Worm (Caenorhabditis elegans) whole organism, L1 larva: Measurements from ENCODE around the gene trp-1.
A peak's percentile ranks its signal among the peaks of the same experiment; 100 is the strongest.

Experiments
- C16A3.4 ChIP-seq: fragments of 150-350 bp; optimal IDR thresholded peaks from 2 replicates; lab custom pipeline; 2014; ENCODE audit warnings: missing biosample characterization, missing genetic modification characterization
- C34B4.2 ChIP-seq: sonication (generic microtip); optimal IDR thresholded peaks from 2 replicates; lab custom pipeline; 2017; ENCODE audit warnings: mild to moderate bottlenecking, missing genetic modification characterization, missing compliant biosample characterization
- F16B12.6 ChIP-seq: fragments of 150-350 bp; optimal IDR thresholded peaks from 2 replicates; lab custom pipeline; 2014; ENCODE audit warnings: missing biosample characterization, missing genetic modification characterization
- Y116A8C.19 ChIP-seq: sonication (generic microtip); optimal IDR thresholded peaks from 2 replicates; lab custom pipeline; 2016; ENCODE audit warnings: missing compliant biosample characterization, missing genetic modification characterization, borderline replicate concordance
- ama-1 ChIP-seq: fragments of 150-350 bp; optimal IDR thresholded peaks from 2 replicates; lab custom pipeline; 2014
- blmp-1 ChIP-seq: fragments of 150-350 bp; optimal IDR thresholded peaks from 2 replicates; lab custom pipeline; 2014; ENCODE audit warnings: missing biosample characterization, missing genetic modification characterization
- ceh-8 ChIP-seq: fragments of 200-800 bp; sonication (Bioruptor generic); optimal IDR thresholded peaks from 2 replicates; lab custom pipeline; 2018; ENCODE audit warnings: mild to moderate bottlenecking, missing genetic modification characterization, moderate library complexity, missing compliant biosample characterization
- ceh-90 ChIP-seq: sonication (generic microtip); optimal IDR thresholded peaks from 2 replicates; lab custom pipeline; 2016; ENCODE audit warnings: missing genetic modification characterization, missing compliant biosample characterization
- ces-1 ChIP-seq: fragments of 150-350 bp; optimal IDR thresholded peaks from 2 replicates; lab custom pipeline; 2014; ENCODE audit warnings: missing biosample characterization, missing genetic modification reagents, missing genetic modification characterization
- dpl-1 ChIP-seq, 3 experiments: fragments of 150-350 bp in 2 of 3; sonication (generic microtip) in 1 of 3; optimal IDR thresholded peaks; 2 replicates each; lab custom pipeline; 2014 to 2017; ENCODE audit warnings: missing biosample characterization in 3 of 3, missing genetic modification characterization in 3 of 3, missing genetic modification reagents in 3 of 3
- dsc-1 ChIP-seq: sonication (generic microtip); optimal IDR thresholded peaks from 2 replicates; lab custom pipeline; 2016; ENCODE audit warnings: mild to moderate bottlenecking, missing genetic modification characterization, missing compliant biosample characterization
- efl-1 ChIP-seq, 4 experiments: fragments of 150-350 bp; optimal IDR thresholded peaks in 3 of 4; peaks in 1 of 4; 1 replicate in 1 of 4; 2 replicates in 3 of 4; lab custom pipeline; 2014; ENCODE audit warnings: missing biosample characterization in 2 of 4, missing genetic modification characterization in 2 of 4, missing genetic modification reagents in 2 of 4
- egl-27 ChIP-seq, 2 experiments: fragments of 150-350 bp in 1 of 2; sonication (generic microtip); optimal IDR thresholded peaks; 3 replicates each; lab custom pipeline; 2017 to 2018; ENCODE audit warnings: missing biosample characterization in 2 of 2, missing genetic modification characterization in 2 of 2, missing genetic modification reagents in 2 of 2
- elt-2 ChIP-seq: sonication (generic microtip); optimal IDR thresholded peaks from 2 replicates; lab custom pipeline; 2016; ENCODE audit warnings: missing genetic modification characterization, mild to moderate bottlenecking, inconsistent platforms, missing compliant biosample characterization, missing genetic modification reagents
- elt-3 ChIP-seq, 6 experiments: fragments of 150-350 bp in 1 of 6; sonication (generic microtip); optimal IDR thresholded peaks; 2 replicates each; lab custom pipeline; 2017 to 2018; ENCODE audit warnings: missing biosample characterization in 6 of 6, missing genetic modification characterization in 6 of 6, inconsistent platforms in 1 of 6
- ets-5 ChIP-seq: fragments of 200-800 bp; sonication (Bioruptor generic); IDR thresholded peaks from 2 replicates; pipeline ENCODE4 v1.3.6; 2022; ENCODE audit warnings: missing genetic modification characterization, missing compliant biosample characterization
- fkh-4 ChIP-seq: sonication (generic microtip); optimal IDR thresholded peaks from 2 replicates; lab custom pipeline; 2016; ENCODE audit warnings: missing compliant biosample characterization, missing genetic modification characterization, borderline replicate concordance
- fos-1 ChIP-seq: fragments of 150-350 bp; optimal IDR thresholded peaks from 2 replicates; lab custom pipeline; 2014; ENCODE audit warnings: missing biosample characterization, missing genetic modification characterization
- hlh-17 ChIP-seq: fragments of 200-800 bp; sonication (Bioruptor generic); optimal IDR thresholded peaks from 2 replicates; lab custom pipeline; 2018; ENCODE audit warnings: missing genetic modification characterization, mild to moderate bottlenecking, missing compliant biosample characterization, moderate library complexity, borderline replicate concordance
- hlh-4 ChIP-seq: sonication (generic microtip); optimal IDR thresholded peaks from 2 replicates; lab custom pipeline; 2016; ENCODE audit warnings: mild to moderate bottlenecking, missing genetic modification characterization, missing compliant biosample characterization
- lin-13 ChIP-seq: fragments of 150-350 bp; optimal IDR thresholded peaks from 2 replicates; lab custom pipeline; 2014; ENCODE audit warnings: missing biosample characterization, missing genetic modification reagents, missing genetic modification characterization
- lin-14 ChIP-seq: fragments of 200-800 bp; sonication (Bioruptor generic); optimal IDR thresholded peaks from 2 replicates; lab custom pipeline; 2018; ENCODE audit warnings: mild to moderate bottlenecking, missing genetic modification characterization, moderate library complexity, missing compliant biosample characterization
- lin-35 ChIP-seq, 2 experiments: fragments of 150-350 bp; optimal IDR thresholded peaks; 2 replicates each; lab custom pipeline; 2014; ENCODE audit warnings: missing biosample characterization in 2 of 2, missing genetic modification characterization in 2 of 2, missing genetic modification reagents in 2 of 2
- mab-9 ChIP-seq: fragments of 200-800 bp; sonication (Bioruptor generic); IDR thresholded peaks from 2 replicates; pipeline ENCODE4 v1.3.6; 2022; ENCODE audit warnings: missing genetic modification reagents, missing genetic modification characterization, missing compliant biosample characterization
- mdl-1 ChIP-seq, 2 experiments: fragments of 150-350 bp; optimal IDR thresholded peaks; 2 replicates each; lab custom pipeline; 2014 to 2017; ENCODE audit warnings: missing biosample characterization in 2 of 2, missing genetic modification characterization in 2 of 2, inconsistent platforms in 1 of 2
- mef-2 ChIP-seq: fragments of 150-350 bp; optimal IDR thresholded peaks from 2 replicates; lab custom pipeline; 2014; ENCODE audit warnings: missing biosample characterization, missing genetic modification characterization
- mep-1 ChIP-seq: fragments of 150-350 bp; optimal IDR thresholded peaks from 2 replicates; lab custom pipeline; 2014; ENCODE audit warnings: missing biosample characterization, missing genetic modification characterization
- nhr-47 ChIP-seq: sonication (generic microtip); optimal IDR thresholded peaks from 2 replicates; lab custom pipeline; 2016; ENCODE audit warnings: mild to moderate bottlenecking, missing genetic modification characterization, moderate library complexity, missing compliant biosample characterization
- nhr-71 ChIP-seq: sonication (generic microtip); optimal IDR thresholded peaks from 2 replicates; lab custom pipeline; 2016; ENCODE audit warnings: mild to moderate bottlenecking, missing genetic modification characterization, moderate library complexity, missing compliant biosample characterization
- nhr-90 ChIP-seq: sonication (generic microtip); optimal IDR thresholded peaks from 2 replicates; lab custom pipeline; 2016; ENCODE audit warnings: mild to moderate bottlenecking, missing genetic modification characterization, missing compliant biosample characterization; ENCODE audit not compliant: poor library complexity
- rnt-1 ChIP-seq: sonication (generic microtip); optimal IDR thresholded peaks from 2 replicates; lab custom pipeline; 2016; ENCODE audit warnings: mild to moderate bottlenecking, missing genetic modification characterization, moderate library complexity, missing compliant biosample characterization
- skn-1 ChIP-seq: fragments of 150-350 bp; optimal IDR thresholded peaks from 2 replicates; lab custom pipeline; 2014; ENCODE audit warnings: missing biosample characterization, missing genetic modification characterization
- snpc-4 ChIP-seq: fragments of 150-350 bp; optimal IDR thresholded peaks from 2 replicates; lab custom pipeline; 2014; ENCODE audit warnings: missing biosample characterization, missing genetic modification characterization
- snu-23 ChIP-seq: sonication (generic microtip); optimal IDR thresholded peaks from 2 replicates; lab custom pipeline; 2016; ENCODE audit warnings: missing genetic modification characterization, missing compliant biosample characterization
- sox-4 ChIP-seq: sonication (generic microtip); optimal IDR thresholded peaks from 2 replicates; lab custom pipeline; 2016; ENCODE audit warnings: missing genetic modification characterization, missing compliant biosample characterization
- sup-37 ChIP-seq: fragments of 200-800 bp; sonication (Bioruptor generic); optimal IDR thresholded peaks from 2 replicates; lab custom pipeline; 2018; ENCODE audit warnings: mild to moderate bottlenecking, missing genetic modification characterization, missing compliant biosample characterization
- swsn-7 ChIP-seq: sonication (generic microtip); optimal IDR thresholded peaks from 2 replicates; lab custom pipeline; 2016; ENCODE audit warnings: missing genetic modification characterization, missing compliant biosample characterization
- tbx-2 ChIP-seq: sonication (generic microtip); optimal IDR thresholded peaks from 2 replicates; lab custom pipeline; 2016; ENCODE audit warnings: missing genetic modification characterization, missing compliant biosample characterization
- unc-30 ChIP-seq: sonication (generic microtip); optimal IDR thresholded peaks from 2 replicates; lab custom pipeline; 2017; ENCODE audit warnings: missing biosample characterization, missing genetic modification characterization
- unc-86 ChIP-seq: sonication (generic microtip); optimal IDR thresholded peaks from 2 replicates; lab custom pipeline; 2016; ENCODE audit warnings: missing genetic modification characterization, missing compliant biosample characterization
- unc-98 ChIP-seq: fragments of 200-800 bp; sonication (Bioruptor generic); IDR thresholded peaks from 2 replicates; pipeline ENCODE4 v1.3.6; 2022; ENCODE audit warnings: missing genetic modification characterization, missing compliant biosample characterization

Gene trp-1

DNA sequence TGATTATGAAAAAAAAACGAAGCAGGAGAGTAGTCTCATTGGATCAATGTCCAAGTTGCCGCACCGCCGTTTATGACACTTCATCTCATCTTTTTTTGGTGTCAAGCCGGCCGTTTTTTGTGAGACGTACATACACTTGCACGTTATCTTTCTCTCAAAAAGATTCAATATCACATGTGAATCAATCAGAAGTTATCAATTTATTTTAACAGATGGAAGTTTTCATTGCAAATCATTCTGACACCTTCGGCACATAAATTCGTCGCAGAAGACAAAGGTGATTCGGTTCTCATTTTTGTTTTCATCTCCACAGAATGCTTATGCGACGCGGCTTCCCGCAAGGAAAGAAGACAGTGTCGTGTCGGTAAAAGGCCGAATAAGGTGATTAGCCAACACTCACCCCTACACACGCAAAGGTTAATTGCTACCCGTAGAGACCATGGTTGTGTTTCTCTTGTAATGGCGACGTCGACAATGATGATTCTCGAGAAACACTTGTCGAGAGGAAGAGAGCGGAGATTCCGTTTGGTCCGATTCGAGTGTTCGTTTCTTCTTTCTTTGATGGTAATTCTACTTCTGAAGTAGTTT lies 30.7 kb upstream of the trp-1 start (continued):
- TF ChIP-seq swsn-7 (tag; lab: Kevin White, UChicago) = no peak
- no peak for TF ChIP-seq rnt-1 (tag; lab: Kevin White, UChicago)
- no peak for TF ChIP-seq ama-1 (lab: Kevin White, UChicago)
- peak in 1 of 2 experiments; percentile 19 for TF ChIP-seq mdl-1 (tag; optimal IDR thresholded peaks at IDR 0.05; lab: Kevin White, UChicago)
- peak in 1 of 6 experiments; percentile 50 for TF ChIP-seq elt-3 (tag; optimal IDR thresholded peaks at IDR 0.05; lab: Kevin White, UChicago)
- no peak for TF ChIP-seq unc-30 (tag; lab: Kevin White, UChicago)
- TF ChIP-seq blmp-1 (tag; lab: Kevin White, UChicago) = peak; percentile 74
- TF ChIP-seq efl-1 (optimal IDR thresholded peaks at IDR 0.05; lab: Kevin White, UChicago) = no peak
- peak in 1 of 2 experiments; percentile 91 for TF ChIP-seq efl-1 (GFP tag; optimal IDR thresholded peaks at IDR 0.05 in 1 of 2; lab: Kevin White, UChicago)
- TF ChIP-seq lin-14 (GFP tag; lab: Kevin White, UChicago) = peak; percentile 36
- no peak for TF ChIP-seq tbx-2
- TF ChIP-seq mep-1 = no peak
- TF ChIP-seq mef-2 (tag; lab: Kevin White, UChicago) = no peak
- TF ChIP-seq lin-13 (GFP tag; lab: Kevin White, UChicago) = no peak
- TF ChIP-seq snpc-4 = no peak
- no peak for TF ChIP-seq hlh-17 (GFP tag; lab: Kevin White, UChicago)
- no peak for TF ChIP-seq dpl-1 (GFP tag; optimal IDR thresholded peaks at IDR 0.05; lab: Kevin White, UChicago)
- TF ChIP-seq mab-9 (GFP tag; lab: Robert Waterston, UW) = no peak
- TF ChIP-seq, all 84 proteins: peak for 5

- TF ChIP-seq C16A3.4 (tag; lab: Kevin White, UChicago) = no peak
- peak; percentile 0 for TF ChIP-seq lin-14 (GFP tag; lab: Kevin White, UChicago)
- no peak for TF ChIP-seq unc-98
- peak in 1 of 2 experiments; percentile 15 for TF ChIP-seq lin-35 (GFP tag; optimal IDR thresholded peaks at IDR 0.05; lab: Kevin White, UChicago)
- no peak for TF ChIP-seq mep-1
Measured at ce11 chrIII:8506348-8506747, 28.6 kb upstream of the trp-1 start.

DNA sequence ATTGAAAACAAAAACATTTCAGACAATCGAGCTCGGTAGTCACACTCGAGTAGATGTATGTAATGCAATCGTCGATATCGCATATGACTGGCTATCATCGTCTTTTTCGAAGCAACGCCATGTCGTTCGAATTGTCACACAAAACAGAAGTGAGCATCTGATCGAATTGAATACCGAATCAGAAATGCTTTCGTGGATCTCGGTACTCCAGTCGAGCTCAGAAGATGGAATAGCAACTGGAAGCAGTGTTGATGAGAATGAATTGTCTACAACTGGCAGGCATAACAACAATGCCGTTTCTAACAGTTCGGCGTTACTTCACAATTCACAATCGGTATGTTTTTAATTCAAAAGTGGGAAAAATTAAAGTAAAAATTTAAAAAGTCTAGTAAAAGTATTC lies 25.7 kb upstream of the trp-1 start:
- TF ChIP-seq egl-27 (tag; optimal IDR thresholded peaks at IDR 0.05; lab: Kevin White, UChicago) = no peak
- no peak for TF ChIP-seq efl-1 (optimal IDR thresholded peaks at IDR 0.05; lab: Kevin White, UChicago)
- TF ChIP-seq efl-1 (GFP tag; optimal IDR thresholded peaks at IDR 0.05 in 1 of 2; lab: Kevin White, UChicago) = peak in 1 of 2 experiments; percentile 76
- TF ChIP-seq, all 84 proteins: peak for 1

DNA sequence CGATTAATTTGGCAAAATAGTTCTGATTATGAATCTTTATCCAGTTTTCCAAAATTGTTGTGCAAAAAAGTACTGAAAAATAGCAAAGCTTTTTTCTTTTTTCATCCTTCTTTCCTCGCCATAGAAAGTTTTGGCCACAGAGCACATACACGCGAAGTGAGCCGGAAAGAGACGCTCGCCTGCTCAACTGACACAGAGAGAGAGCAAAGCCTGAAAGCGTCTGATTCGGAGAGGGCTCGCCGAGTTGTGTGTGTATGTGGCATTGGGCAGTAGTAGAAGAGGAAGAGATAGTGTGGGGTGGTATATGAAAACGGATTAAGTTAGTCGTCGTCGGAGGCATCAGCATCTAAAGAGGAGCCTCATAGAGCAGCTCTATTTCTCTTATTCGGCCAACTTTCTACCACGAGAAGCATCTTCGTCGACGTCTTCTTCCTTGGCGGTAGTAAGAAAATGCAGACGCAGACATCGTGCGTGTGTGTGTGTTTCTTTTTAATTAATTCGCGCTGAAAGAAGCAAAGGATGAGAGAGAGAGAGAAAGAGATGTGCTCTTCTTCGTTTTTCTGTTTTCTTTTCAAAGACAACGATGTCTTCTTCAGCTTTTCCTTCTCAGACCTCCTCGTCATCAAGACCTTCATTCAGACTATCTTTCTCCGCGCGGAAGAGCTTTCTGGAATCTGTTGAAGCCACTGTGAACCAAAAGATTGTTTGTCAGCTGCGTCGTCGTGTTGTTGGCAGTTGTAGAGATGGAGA lies 25.1 kb upstream of the trp-1 start:
- TF ChIP-seq ets-5 (GFP tag; lab: Robert Waterston, UW) = no peak
- no peak for TF ChIP-seq swsn-7 (tag; lab: Kevin White, UChicago)
- no peak for TF ChIP-seq elt-2 (tag; lab: Kevin White, UChicago)
- peak; percentile 58 for TF ChIP-seq nhr-71 (tag; lab: Kevin White, UChicago)
- peak; percentile 2 for TF ChIP-seq skn-1 (tag; lab: Kevin White, UChicago)
- TF ChIP-seq sup-37 (GFP tag; lab: Kevin White, UChicago) = no peak
- peak; percentile 10 for TF ChIP-seq snu-23 (GFP tag; lab: Kevin White, UChicago)
- TF ChIP-seq F16B12.6 (tag; lab: Kevin White, UChicago) = no peak
- TF ChIP-seq ceh-8 = no peak
- TF ChIP-seq nhr-90 (tag; lab: Kevin White, UChicago) = no peak
- TF ChIP-seq dsc-1 (tag; lab: Kevin White, UChicago) = peak; percentile 55
- TF ChIP-seq C34B4.2 (tag; lab: Kevin White, UChicago) = no peak
- TF ChIP-seq unc-86 (tag; lab: Kevin White, UChicago) = peak; percentile 55
- no peak for TF ChIP-seq fos-1 (tag; lab: Kevin White, UChicago)
- no peak for TF ChIP-seq blmp-1 (tag; lab: Kevin White, UChicago)
- peak; percentile 29 for TF ChIP-seq ces-1 (GFP tag; lab: Kevin White, UChicago)
- TF ChIP-seq ceh-90 (tag; lab: Kevin White, UChicago) = no peak
- peak; percentile 46 for TF ChIP-seq nhr-47
- no peak for TF ChIP-seq Y116A8C.19 (tag; lab: Kevin White, UChicago)
- TF ChIP-seq snpc-4 = no peak
- peak; percentile 10 for TF ChIP-seq sox-4 (tag; lab: Kevin White, UChicago)
- peak; percentile 42 for TF ChIP-seq tbx-2
- no peak for TF ChIP-seq lin-35 (GFP tag; optimal IDR thresholded peaks at IDR 0.05; lab: Kevin White, UChicago)
- TF ChIP-seq hlh-4 (tag; lab: Kevin White, UChicago) = no peak
- TF ChIP-seq dpl-1 (GFP tag; optimal IDR thresholded peaks at IDR 0.05; lab: Kevin White, UChicago) = peak in 1 of 3 experiments; percentile 1
- no peak for TF ChIP-seq fkh-4
- TF ChIP-seq efl-1 (optimal IDR thresholded peaks at IDR 0.05; lab: Kevin White, UChicago) = peak in 1 of 2 experiments; percentile 16
- peak in 1 of 2 experiments; percentile 58 for TF ChIP-seq efl-1 (GFP tag; optimal IDR thresholded peaks at IDR 0.05 in 1 of 2; lab: Kevin White, UChicago)
- no peak for TF ChIP-seq mep-1
